Fruit fly (Drosophila melanogaster): ENCODE data around the gene Ras64B.

Gene Ras64B

dm6 chr3L:4108844-4109494 is 29.9 kb upstream of the Ras64B start (continued):
- TF ChIP-seq D (optimal IDR thresholded peaks at IDR 0.05) (no peak), D (GFP tag; optimal IDR thresholded peaks at IDR 0.05) (peak; percentile 81), Sox100B (GFP tag; optimal IDR thresholded peaks at IDR 0.05) (peak; percentile 85), Stat92E (GFP tag; optimal IDR thresholded peaks at IDR 0.05) (peak in 1 of 3 experiments; percentile 89), CG5245 (GFP tag; optimal IDR thresholded peaks at IDR 0.05) (peak; percentile 45), HLHmδ (GFP tag; optimal IDR thresholded peaks at IDR 0.05) (no peak), corto (GFP tag; optimal IDR thresholded peaks at IDR 0.05) (no peak), ftz-f1 (GFP tag; optimal IDR thresholded peaks at IDR 0.05) (no peak), CG11723 (GFP tag; optimal IDR thresholded peaks at IDR 0.05) (peak; percentile 77), CG16863 (GFP tag; optimal IDR thresholded peaks at IDR 0.05) (peak; percentile 65), CG2129 (GFP tag; IDR thresholded peaks at IDR 0.05; ENCODE audit: partially characterized antibody) (no peak), z (GFP tag; IDR thresholded peaks at IDR 0.05) (no peak), slou (GFP tag; optimal IDR thresholded peaks at IDR 0.05) (peak; percentile 20), CG2202 (tag; optimal IDR thresholded peaks at IDR 0.05) (peak; percentile 48), CG4820 (GFP tag; optimal IDR thresholded peaks at IDR 0.05) (peak; percentile 66), pan (optimal IDR thresholded peaks at IDR 0.05) (no peak), pan (GFP tag; optimal IDR thresholded peaks at IDR 0.05 in 1 of 2, IDR thresholded peaks at IDR 0.05 in 1 of 2) (peak in 1 of 2 experiments; percentile 68), Fer3 (tag; optimal IDR thresholded peaks at IDR 0.05) (peak; percentile 56), stwl (tag; optimal IDR thresholded peaks at IDR 0.05) (no peak), Xrp1 (GFP tag; IDR thresholded peaks at IDR 0.05) (peak; percentile 81), Meics (GFP tag; optimal IDR thresholded peaks at IDR 0.05) (peak; percentile 83), CG33557 (GFP tag; optimal IDR thresholded peaks at IDR 0.05) (peak; percentile 59), CG31441 (GFP tag; IDR thresholded peaks at IDR 0.05) (peak; percentile 78), Bdp1 (GFP tag; optimal IDR thresholded peaks at IDR 0.05) (peak; percentile 21), CG3847 (GFP tag; IDR thresholded peaks at IDR 0.05) (peak; percentile 57; the same call in 1 of the 2 replicates), CG10321 (GFP tag; IDR thresholded peaks at IDR 0.05) (no peak), CG13775 (GFP tag; optimal IDR thresholded peaks at IDR 0.05) (peak; percentile 75), CG6854 (GFP tag; optimal IDR thresholded peaks at IDR 0.05) (peak; percentile 5), CHES-1-like (GFP tag; optimal IDR thresholded peaks at IDR 0.05) (peak; percentile 38), eyg (GFP tag; optimal IDR thresholded peaks at IDR 0.05) (peak; percentile 60), Hr78 (GFP tag; optimal IDR thresholded peaks at IDR 0.05) (peak in 1 of 2 experiments; percentile 63), MTF-1 (GFP tag; optimal IDR thresholded peaks at IDR 0.05; ENCODE audit: borderline replicate concordance) (no peak), CG18262 (tag; optimal IDR thresholded peaks at IDR 0.05) (peak; percentile 84), pita (GFP tag; optimal IDR thresholded peaks at IDR 0.05) (no peak), Eip74EF (GFP tag; optimal IDR thresholded peaks at IDR 0.05) (peak in 1 of 2 experiments; percentile 80), dimm (GFP tag; IDR thresholded peaks at IDR 0.05) (0 out of 2 replicates have a peak, but pooled peaks have one; percentile 3), Aef1 (GFP tag; IDR thresholded peaks at IDR 0.05) (peak; percentile 46), CG8290 (GFP tag; optimal IDR thresholded peaks at IDR 0.05) (peak; percentile 64), CG8290 (tag; optimal IDR thresholded peaks at IDR 0.05) (peak in 1 of 2 experiments; percentile 50), wek (GFP tag; optimal IDR thresholded peaks at IDR 0.05) (no peak), sima (GFP tag; optimal IDR thresholded peaks at IDR 0.05) (no peak), CG12155 (GFP tag; optimal IDR thresholded peaks at IDR 0.05) (peak; percentile 64), CG11398 (GFP tag; optimal IDR thresholded peaks at IDR 0.05) (peak; percentile 35), jigr1 (GFP tag; IDR thresholded peaks at IDR 0.05) (no peak), CG6765 (GFP tag; optimal IDR thresholded peaks at IDR 0.05) (peak; percentile 58), gro (GFP tag; optimal IDR thresholded peaks at IDR 0.05) (peak; percentile 32), fd64A (GFP tag; optimal IDR thresholded peaks at IDR 0.05) (peak; percentile 5), CG4404 (GFP tag; IDR thresholded peaks at IDR 0.05) (peak; percentile 54; the same call in 1 of the 2 replicates), CG11695 (GFP tag; IDR thresholded peaks at IDR 0.05) (peak; percentile 83), cas (GFP tag; IDR thresholded peaks at IDR 0.05) (0 out of 2 replicates have a peak, but pooled peaks have one; percentile 5)

Measured in whole organism, embryonic.